Fruit fly (Drosophila melanogaster) whole organism, pupa: Measurements from ENCODE around the gene CG4161.

Experiments
- CG10348 ChIP-seq: fragments of 200-800 bp; sonication (Bioruptor generic); IDR thresholded peaks from 2 replicates; pipeline ENCODE4 v1.3.6; 2022; ENCODE audit warnings: missing biosample characterization, missing genetic modification characterization
- CG12605 ChIP-seq: fragments of 200-800 bp; sonication (Bioruptor generic); IDR thresholded peaks from 2 replicates; pipeline ENCODE4 v1.3.6; 2022; ENCODE audit warnings: missing biosample characterization, missing genetic modification characterization
- CG13204 ChIP-seq: fragments of 200-800 bp; sonication (Bioruptor generic); optimal IDR thresholded peaks from 2 replicates; lab custom pipeline; 2018; ENCODE audit warnings: missing biosample characterization, mild to moderate bottlenecking, missing genetic modification characterization, moderate library complexity
- CG14655 ChIP-seq: fragments of 200-800 bp; sonication (Bioruptor generic); optimal IDR thresholded peaks from 3 replicates; lab custom pipeline; 2017; ENCODE audit warnings: mild to moderate bottlenecking, missing biosample characterization, missing genetic modification reagents, missing genetic modification characterization
- CG15710 ChIP-seq: fragments of 200-800 bp; sonication (Bioruptor generic); optimal IDR thresholded peaks from 2 replicates; lab custom pipeline; 2018; ENCODE audit warnings: missing biosample characterization, mild to moderate bottlenecking, missing genetic modification characterization, moderate library complexity
- CG17806 ChIP-seq: fragments of 200-800 bp; sonication (Bioruptor generic); optimal IDR thresholded peaks from 2 replicates; lab custom pipeline; 2018; ENCODE audit warnings: missing biosample characterization, mild to moderate bottlenecking, missing genetic modification characterization, moderate library complexity
- CG32121 ChIP-seq: fragments of 200-800 bp; sonication (Bioruptor generic); IDR thresholded peaks from 2 replicates; pipeline ENCODE4 v1.3.6; 2022; ENCODE audit warnings: missing biosample characterization, missing genetic modification characterization
- CG34367 ChIP-seq: fragments of 200-800 bp; sonication (Bioruptor generic); optimal IDR thresholded peaks from 2 replicates; lab custom pipeline; 2018; ENCODE audit warnings: missing biosample characterization, mild to moderate bottlenecking, missing genetic modification characterization
- CG4496 ChIP-seq: fragments of 200-800 bp; sonication (Bioruptor generic); IDR thresholded peaks from 3 replicates; pipeline ENCODE4 v1.3.6; 2022; ENCODE audit warnings: missing biosample characterization, missing genetic modification characterization
- CG8159 ChIP-seq: fragments of 200-800 bp; sonication (Bioruptor generic); optimal IDR thresholded peaks from 3 replicates; lab custom pipeline; 2018; ENCODE audit warnings: missing biosample characterization, mild to moderate bottlenecking, missing genetic modification characterization, moderate library complexity
- CG8301 ChIP-seq: fragments of 200-800 bp; sonication (Bioruptor generic); optimal IDR thresholded peaks from 2 replicates; lab custom pipeline; 2018; ENCODE audit warnings: missing biosample characterization, mild to moderate bottlenecking, missing genetic modification characterization
- CG9948 ChIP-seq: fragments of 200-800 bp; sonication (Bioruptor generic); optimal IDR thresholded peaks from 2 replicates; lab custom pipeline; 2018; ENCODE audit warnings: missing biosample characterization, mild to moderate bottlenecking, missing genetic modification characterization, moderate library complexity
- D1 ChIP-seq: fragments of 200-800 bp; sonication (Bioruptor generic); optimal IDR thresholded peaks from 2 replicates; lab custom pipeline; 2018; ENCODE audit warnings: missing biosample characterization, mild to moderate bottlenecking, missing genetic modification characterization, moderate library complexity
- EcR ChIP-seq: fragments of 200-800 bp; sonication (Bioruptor generic); optimal IDR thresholded peaks from 3 replicates; lab custom pipeline; 2019; ENCODE audit warnings: missing biosample characterization, missing genetic modification characterization, mild to moderate bottlenecking, moderate library complexity, missing genetic modification reagents
- Ets98B ChIP-seq: fragments of 200-800 bp; sonication (Bioruptor generic); IDR thresholded peaks from 2 replicates; pipeline ENCODE4 v1.3.6; 2022; ENCODE audit warnings: missing biosample characterization, missing genetic modification characterization
- Pif1A ChIP-seq: fragments of 200-800 bp; sonication (Bioruptor generic); optimal IDR thresholded peaks from 3 replicates; lab custom pipeline; 2016; ENCODE audit warnings: missing biosample characterization, missing genetic modification characterization
- Pif1B ChIP-seq: fragments of 200-800 bp; sonication (Bioruptor generic); optimal IDR thresholded peaks from 3 replicates; lab custom pipeline; 2016; ENCODE audit warnings: missing biosample characterization, missing genetic modification characterization
- Snoo ChIP-seq: fragments of 200-800 bp; sonication (Bioruptor generic); optimal IDR thresholded peaks from 3 replicates; lab custom pipeline; 2017; ENCODE audit warnings: missing biosample characterization, mild to moderate bottlenecking, missing genetic modification characterization, inconsistent platforms
- fd96Ca ChIP-seq: fragments of 200-800 bp; sonication (Bioruptor generic); IDR thresholded peaks from 3 replicates; pipeline ENCODE4 v1.3.6; 2022; ENCODE audit warnings: missing biosample characterization, missing genetic modification characterization
- gl ChIP-seq: fragments of 200-800 bp; sonication (Bioruptor generic); optimal IDR thresholded peaks from 2 replicates; lab custom pipeline; 2018; ENCODE audit warnings: missing biosample characterization, mild to moderate bottlenecking, missing genetic modification characterization
- rn ChIP-seq: fragments of 200-800 bp; sonication (Bioruptor generic); IDR thresholded peaks from 2 replicates; pipeline ENCODE4 v1.3.6; 2022; ENCODE audit warnings: missing biosample characterization, missing genetic modification characterization

Gene CG4161

DNA sequence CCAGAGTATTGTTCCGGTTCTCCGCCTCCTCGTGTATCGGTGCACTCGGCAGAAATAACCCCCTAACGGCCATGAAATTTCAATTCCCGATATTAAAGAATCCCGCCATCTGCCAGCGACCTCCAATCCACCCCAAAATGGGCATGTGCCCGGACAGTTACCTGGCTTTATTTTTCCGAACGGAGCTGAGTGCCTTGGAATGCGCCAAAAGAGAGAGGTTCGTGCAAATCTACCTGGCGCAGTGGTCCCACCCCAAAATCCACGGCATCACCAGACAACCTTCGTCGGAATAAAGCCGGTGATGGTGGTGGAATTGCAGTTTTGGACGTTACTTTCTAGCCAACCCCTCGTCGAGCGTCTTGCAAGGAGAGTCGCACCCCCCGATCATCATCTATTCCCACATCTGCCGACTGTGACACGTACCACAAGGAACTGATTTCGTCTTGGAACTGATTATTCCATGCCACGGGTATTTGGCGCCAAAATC, 6.3 kb upstream of the CG4161 start:
- TF ChIP-seq EcR (GFP tag; lab: Kevin White, UChicago): no peak

DNA sequence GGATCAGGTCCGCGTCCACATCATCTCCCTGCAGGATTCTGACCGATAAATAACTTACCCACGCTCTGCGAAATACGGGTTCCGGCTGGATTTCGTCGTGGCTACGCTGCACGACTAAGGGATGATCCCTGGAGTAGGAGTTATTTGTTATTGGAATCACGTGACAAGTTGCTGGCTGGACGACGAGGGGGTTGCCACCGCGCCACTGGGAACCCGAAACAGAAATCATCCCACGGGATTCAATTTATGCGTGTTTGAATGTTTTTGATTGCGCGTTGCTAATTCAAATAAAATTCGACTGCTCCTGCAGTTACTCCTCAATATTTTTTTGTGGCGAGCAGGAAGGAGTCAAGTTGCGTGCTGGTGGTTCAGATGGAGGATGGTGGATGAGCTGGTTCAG, 3.4 kb upstream of the CG4161 start:
- TF ChIP-seq CG9948 (tag; lab: Kevin White, UChicago) (no peak), CG4496 (GFP tag; lab: Robert Waterston, UW) (no peak), CG34367 (tag; lab: Kevin White, UChicago) (no peak), Snoo (tag; lab: Kevin White, UChicago) (no peak)

DNA sequence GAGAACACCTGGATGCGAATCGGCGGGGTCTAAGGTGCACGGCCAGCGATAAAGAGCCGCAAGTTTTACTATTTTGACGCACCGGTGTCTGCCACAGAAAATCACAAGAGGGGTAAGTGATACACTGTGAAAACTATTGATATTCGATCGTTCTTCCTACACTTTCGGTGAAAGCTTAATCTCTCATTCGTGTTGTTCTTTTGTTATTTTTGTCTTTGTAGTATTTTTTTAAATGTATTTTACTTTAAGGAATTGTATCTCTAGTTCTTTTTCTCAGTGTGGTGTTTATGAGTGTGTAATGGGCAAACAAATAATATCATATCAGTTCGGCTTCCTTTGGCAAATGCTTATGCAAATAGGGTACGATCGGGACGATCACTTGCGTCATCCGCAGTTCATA, 849 bp upstream of the CG4161 start:
- no peak for TF ChIP-seq CG14655
- no peak for TF ChIP-seq CG13204 (GFP tag; lab: Kevin White, UChicago)
- TF ChIP-seq gl: no peak
- TF ChIP-seq Pif1B (GFP tag; lab: Kevin White, UChicago): no peak
- no peak for TF ChIP-seq CG4496 (GFP tag; lab: Robert Waterston, UW)
- no peak for TF ChIP-seq CG34367 (tag; lab: Kevin White, UChicago)
- TF ChIP-seq CG10348 (GFP tag; lab: Robert Waterston, UW): no peak
- TF ChIP-seq CG17806 (tag; lab: Kevin White, UChicago): no peak
- TF ChIP-seq CG8301 (tag; lab: Kevin White, UChicago): no peak
- no peak for TF ChIP-seq EcR (GFP tag; lab: Kevin White, UChicago)
- TF ChIP-seq Snoo (tag; lab: Kevin White, UChicago): no peak
- TF ChIP-seq CG15710 (tag; lab: Kevin White, UChicago): no peak
- no peak for TF ChIP-seq rn (GFP tag; lab: Robert Waterston, UW)
- TF ChIP-seq CG9948 (tag; lab: Kevin White, UChicago): no peak
- TF ChIP-seq fd96Ca (GFP tag; lab: Robert Waterston, UW): no peak
- TF ChIP-seq CG8159 (tag; lab: Kevin White, UChicago): no peak

dm6 chr2L:15434910-15435309, 1.8 kb downstream of the CG4161 start:
- TF ChIP-seq CG13204 (GFP tag; lab: Kevin White, UChicago) (no peak), CG10348 (GFP tag; lab: Robert Waterston, UW) (no peak), EcR (GFP tag; lab: Kevin White, UChicago) (no peak), gl (no peak), Pif1A (GFP tag; lab: Kevin White, UChicago) (no peak), CG15710 (tag; lab: Kevin White, UChicago) (no peak), CG4496 (GFP tag; lab: Robert Waterston, UW) (no peak), CG32121 (GFP tag; lab: Robert Waterston, UW) (no peak), rn (GFP tag; lab: Robert Waterston, UW) (no peak), CG14655 (no peak), CG34367 (tag; lab: Kevin White, UChicago) (no peak)

dm6 chr2L:15435655-15436265, 2.7 kb downstream of the CG4161 start:
- no peak for TF ChIP-seq CG34367 (tag; lab: Kevin White, UChicago)
- TF ChIP-seq Pif1B (GFP tag; lab: Kevin White, UChicago): no peak
- no peak for TF ChIP-seq CG8301 (tag; lab: Kevin White, UChicago)
- no peak for TF ChIP-seq CG15710 (tag; lab: Kevin White, UChicago)
- no peak for TF ChIP-seq fd96Ca (GFP tag; lab: Robert Waterston, UW)
- no peak for TF ChIP-seq CG14655
- TF ChIP-seq CG12605 (GFP tag; lab: Robert Waterston, UW): no peak
- no peak for TF ChIP-seq Pif1A (GFP tag; lab: Kevin White, UChicago)
- TF ChIP-seq CG4496 (GFP tag; lab: Robert Waterston, UW): no peak
- no peak for TF ChIP-seq CG8159 (tag; lab: Kevin White, UChicago)
- TF ChIP-seq D1 (tag; lab: Kevin White, UChicago): no peak
- TF ChIP-seq Ets98B (GFP tag; lab: Robert Waterston, UW): no peak
- TF ChIP-seq CG32121 (GFP tag; lab: Robert Waterston, UW): no peak
- TF ChIP-seq rn (GFP tag; lab: Robert Waterston, UW): no peak
- no peak for TF ChIP-seq EcR (GFP tag; lab: Kevin White, UChicago)
- no peak for TF ChIP-seq CG10348 (GFP tag; lab: Robert Waterston, UW)
- TF ChIP-seq CG9948 (tag; lab: Kevin White, UChicago): no peak
- no peak for TF ChIP-seq gl
- TF ChIP-seq CG17806 (tag; lab: Kevin White, UChicago): no peak

DNA sequence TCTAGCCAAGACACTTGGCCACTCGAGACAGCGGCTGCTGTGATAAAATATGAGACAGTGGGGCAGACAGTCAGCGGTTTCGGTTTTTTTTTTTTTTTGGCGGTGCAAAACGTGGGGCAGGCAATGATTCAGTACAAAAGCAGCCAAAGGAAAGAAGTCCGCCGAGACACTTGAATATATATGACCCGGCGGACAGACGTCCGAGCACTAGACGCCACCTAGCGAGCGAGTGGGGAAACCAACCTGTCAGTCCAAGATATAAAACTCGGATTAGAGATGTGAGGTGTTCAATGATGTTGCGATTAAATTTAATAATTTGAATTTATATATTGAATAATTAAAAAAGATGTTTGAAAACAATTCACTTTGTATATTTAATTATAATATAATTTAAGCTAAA, 5.8 kb downstream of the CG4161 start:
- no peak for TF ChIP-seq gl
- TF ChIP-seq CG12605 (GFP tag; lab: Robert Waterston, UW): no peak
- no peak for TF ChIP-seq CG17806 (tag; lab: Kevin White, UChicago)
- TF ChIP-seq CG34367 (tag; lab: Kevin White, UChicago): no peak
- TF ChIP-seq CG13204 (GFP tag; lab: Kevin White, UChicago): no peak
- TF ChIP-seq Ets98B (GFP tag; lab: Robert Waterston, UW): no peak
- TF ChIP-seq Pif1B (GFP tag; lab: Kevin White, UChicago): no peak
